Worm (Caenorhabditis elegans) whole organism, L2 larva: ENCODE results near the gene tbc-13.

ENCODE experiments used
- C34F6.9 ChIP-seq: fragments of 150-350 bp; optimal IDR thresholded peaks from 2 replicates; lab custom pipeline; 2014; ENCODE audit warnings: missing biosample characterization, missing genetic modification characterization
- F13H6.1 ChIP-seq: sonication (generic microtip); optimal IDR thresholded peaks from 2 replicates; lab custom pipeline; 2016; ENCODE audit warnings: missing genetic modification characterization, missing compliant biosample characterization
- R02D3.7 ChIP-seq: fragments of 150-350 bp; optimal IDR thresholded peaks from 2 replicates; lab custom pipeline; 2014; ENCODE audit warnings: missing biosample characterization, missing genetic modification characterization
- Y55F3AM.14 ChIP-seq: fragments of 200-800 bp; sonication (Bioruptor generic); optimal IDR thresholded peaks from 2 replicates; lab custom pipeline; 2018; ENCODE audit warnings: mild to moderate bottlenecking, missing genetic modification characterization, missing compliant biosample characterization
- ZK546.5 ChIP-seq: sonication (generic microtip); optimal IDR thresholded peaks from 2 replicates; lab custom pipeline; 2017; ENCODE audit warnings: missing biosample characterization, missing genetic modification characterization
- aly-2 ChIP-seq: fragments of 150-350 bp; optimal IDR thresholded peaks from 2 replicates; lab custom pipeline; 2014; ENCODE audit warnings: missing biosample characterization, missing genetic modification characterization
- ama-1 ChIP-seq: fragments of 150-350 bp; optimal IDR thresholded peaks from 2 replicates; lab custom pipeline; 2018; ENCODE audit warnings: inconsistent platforms
- blmp-1 ChIP-seq: sonication (generic microtip); optimal IDR thresholded peaks from 2 replicates; lab custom pipeline; 2017; ENCODE audit warnings: missing genetic modification characterization, mild to moderate bottlenecking, missing compliant biosample characterization, antibody characterized with exemption, moderate library complexity; ENCODE audit not compliant: insufficient read depth
- ceh-16 ChIP-seq: fragments of 150-350 bp; optimal IDR thresholded peaks from 2 replicates; lab custom pipeline; 2014; ENCODE audit warnings: missing biosample characterization, missing genetic modification characterization
- ceh-82 ChIP-seq: fragments of 150-350 bp; optimal IDR thresholded peaks from 2 replicates; lab custom pipeline; 2014; ENCODE audit warnings: missing biosample characterization, missing genetic modification characterization
- crh-2 ChIP-seq: sonication (generic microtip); optimal IDR thresholded peaks from 2 replicates; lab custom pipeline; 2017; ENCODE audit warnings: missing biosample characterization, missing genetic modification characterization
- egl-27 ChIP-seq: sonication (generic microtip); optimal IDR thresholded peaks from 3 replicates; lab custom pipeline; 2017; ENCODE audit warnings: missing biosample characterization, missing genetic modification reagents, missing genetic modification characterization
- elt-1 ChIP-seq: fragments of 150-350 bp; optimal IDR thresholded peaks from 2 replicates; lab custom pipeline; 2014; ENCODE audit warnings: missing biosample characterization, missing genetic modification characterization
- elt-3 ChIP-seq: sonication (generic microtip); optimal IDR thresholded peaks from 2 replicates; lab custom pipeline; 2017; ENCODE audit warnings: missing biosample characterization, missing genetic modification characterization
- fos-1 ChIP-seq: fragments of 150-350 bp; optimal IDR thresholded peaks from 2 replicates; lab custom pipeline; 2014; ENCODE audit warnings: missing biosample characterization, missing genetic modification characterization
- gmeb-1 ChIP-seq: fragments of 150-350 bp; optimal IDR thresholded peaks from 2 replicates; lab custom pipeline; 2014; ENCODE audit warnings: missing biosample characterization, missing genetic modification characterization
- lin-13 ChIP-seq: fragments of 150-350 bp; optimal IDR thresholded peaks from 2 replicates; lab custom pipeline; 2014; ENCODE audit warnings: missing biosample characterization, missing genetic modification reagents, missing genetic modification characterization
- lsy-2 ChIP-seq, 2 experiments: fragments of 150-350 bp in 1 of 2; sonication (generic microtip) in 1 of 2; optimal IDR thresholded peaks; 2 replicates each; lab custom pipeline; 2014 to 2017; ENCODE audit warnings: missing biosample characterization in 2 of 2, missing genetic modification characterization in 2 of 2
- mdl-1 ChIP-seq, 2 experiments: fragments of 150-350 bp in 1 of 2; sonication (generic microtip) in 1 of 2; optimal IDR thresholded peaks; 2 replicates each; lab custom pipeline; 2017; ENCODE audit warnings: missing biosample characterization in 2 of 2, missing genetic modification characterization in 2 of 2
- nhr-10 ChIP-seq: sonication (generic microtip); optimal IDR thresholded peaks from 2 replicates; lab custom pipeline; 2017; ENCODE audit warnings: missing biosample characterization, missing genetic modification characterization
- nhr-11 ChIP-seq: fragments of 150-350 bp; optimal IDR thresholded peaks from 2 replicates; lab custom pipeline; 2014; ENCODE audit warnings: missing biosample characterization, missing genetic modification characterization
- nhr-12 ChIP-seq: fragments of 150-350 bp; optimal IDR thresholded peaks from 2 replicates; lab custom pipeline; 2014; ENCODE audit warnings: missing biosample characterization, missing genetic modification characterization
- nhr-129 ChIP-seq: fragments of 150-350 bp; optimal IDR thresholded peaks from 2 replicates; lab custom pipeline; 2014; ENCODE audit warnings: missing biosample characterization, missing genetic modification characterization
- nhr-21 ChIP-seq: fragments of 150-350 bp; optimal IDR thresholded peaks from 2 replicates; lab custom pipeline; 2014; ENCODE audit warnings: missing biosample characterization, missing genetic modification characterization
- nhr-23 ChIP-seq: fragments of 150-350 bp; optimal IDR thresholded peaks from 2 replicates; lab custom pipeline; 2014; ENCODE audit warnings: missing biosample characterization, missing genetic modification reagents, missing genetic modification characterization
- nhr-237 ChIP-seq: fragments of 150-350 bp; optimal IDR thresholded peaks from 2 replicates; lab custom pipeline; 2014; ENCODE audit warnings: missing biosample characterization, missing genetic modification characterization
- nhr-25 ChIP-seq: fragments of 150-350 bp; sonication (generic microtip); optimal IDR thresholded peaks from 3 replicates; lab custom pipeline; 2014; ENCODE audit warnings: missing biosample characterization, missing genetic modification characterization
- nhr-6 ChIP-seq: fragments of 150-350 bp; optimal IDR thresholded peaks from 2 replicates; lab custom pipeline; 2014; ENCODE audit warnings: missing biosample characterization, missing genetic modification characterization
- peb-1 ChIP-seq: fragments of 150-350 bp; optimal IDR thresholded peaks from 2 replicates; lab custom pipeline; 2014; ENCODE audit warnings: missing biosample characterization, missing genetic modification characterization
- sem-4 ChIP-seq: fragments of 150-350 bp; optimal IDR thresholded peaks from 2 replicates; lab custom pipeline; 2014; ENCODE audit warnings: missing biosample characterization, missing genetic modification reagents, missing genetic modification characterization
- sma-3 ChIP-seq: sonication (generic microtip); optimal IDR thresholded peaks from 2 replicates; lab custom pipeline; 2016; ENCODE audit warnings: missing genetic modification reagents, missing genetic modification characterization, missing compliant biosample characterization
- sma-9 ChIP-seq, 2 experiments: fragments of 150-350 bp in 1 of 2; sonication (generic microtip) in 1 of 2; optimal IDR thresholded peaks; 2 replicates each; lab custom pipeline; 2014 to 2016; ENCODE audit warnings: missing genetic modification characterization in 2 of 2, mild to moderate bottlenecking in 1 of 2, missing biosample characterization in 1 of 2, missing compliant biosample characterization in 1 of 2, missing genetic modification reagents in 1 of 2, moderate library complexity in 1 of 2
- snpc-4 ChIP-seq: fragments of 150-350 bp; optimal IDR thresholded peaks from 2 replicates; lab custom pipeline; 2014; ENCODE audit warnings: missing biosample characterization, missing genetic modification characterization
- unc-55 ChIP-seq: fragments of 150-350 bp; sonication (generic microtip); optimal IDR thresholded peaks from 3 replicates; lab custom pipeline; 2014; ENCODE audit warnings: missing biosample characterization, missing genetic modification reagents, missing genetic modification characterization
- unc-62 ChIP-seq: fragments of 150-350 bp; optimal IDR thresholded peaks from 2 replicates; lab custom pipeline; 2014; ENCODE audit warnings: missing biosample characterization, missing genetic modification reagents, missing genetic modification characterization
- zag-1 ChIP-seq: fragments of 150-350 bp; optimal IDR thresholded peaks from 2 replicates; lab custom pipeline; 2014; ENCODE audit warnings: missing biosample characterization, missing genetic modification characterization
- ztf-11 ChIP-seq: sonication (generic microtip); optimal IDR thresholded peaks from 2 replicates; lab custom pipeline; 2017; ENCODE audit warnings: missing biosample characterization, missing genetic modification characterization
- ztf-4 ChIP-seq: fragments of 150-350 bp; optimal IDR thresholded peaks from 2 replicates; lab custom pipeline; 2014; ENCODE audit warnings: missing biosample characterization, missing genetic modification characterization

tbc-13 gene

ce11 chrX:12480447-12480998 is 4.3 kb upstream of the tbc-13 start, which contains the start of gene atf-6 (continued):
- no peak for TF ChIP-seq nhr-23 (tag; lab: Kevin White, UChicago)
- TF ChIP-seq ama-1: no peak
- TF ChIP-seq blmp-1 (tag; lab: Kevin White, UChicago): peak; percentile 41
- TF ChIP-seq C34F6.9: peak; percentile 83
- TF ChIP-seq nhr-10 (tag; lab: Kevin White, UChicago): no peak
- TF ChIP-seq F13H6.1 (tag; lab: Kevin White, UChicago): peak; percentile 95
- no peak for TF ChIP-seq ZK546.5 (tag; lab: Kevin White, UChicago)
- peak; percentile 37 for TF ChIP-seq snpc-4

ce11 chrX:12484078-12484477 is 771 bp upstream of the tbc-13 start:
- TF ChIP-seq sem-4 (tag; lab: Kevin White, UChicago) (no peak), elt-3 (no peak), sma-3 (GFP tag; lab: Kevin White, UChicago) (no peak), nhr-25 (tag; lab: Kevin White, UChicago) (no peak), nhr-237 (tag; lab: Kevin White, UChicago) (no peak), R02D3.7 (tag; lab: Kevin White, UChicago) (no peak), ztf-4 (tag; lab: Kevin White, UChicago) (no peak), mdl-1 (tag; optimal IDR thresholded peaks at IDR 0.05; lab: Kevin White, UChicago) (no peak), egl-27 (tag; lab: Kevin White, UChicago) (no peak), crh-2 (tag; lab: Kevin White, UChicago) (no peak), unc-55 (GFP tag; lab: Kevin White, UChicago) (no peak), aly-2 (no peak), sma-9 (GFP tag; optimal IDR thresholded peaks at IDR 0.05; lab: Kevin White, UChicago) (no peak), sma-9 (tag; optimal IDR thresholded peaks at IDR 0.05; lab: Kevin White, UChicago) (no peak)

- TF ChIP-seq nhr-21 (tag; lab: Kevin White, UChicago) (no peak), ztf-11 (no peak)
Measured at ce11 chrX:12491138-12491537, 6.3 kb downstream of the tbc-13 start.

- TF ChIP-seq F13H6.1 (tag; lab: Kevin White, UChicago) (no peak), elt-3 (no peak), nhr-11 (tag; lab: Kevin White, UChicago) (no peak), unc-55 (GFP tag; lab: Kevin White, UChicago) (no peak), C34F6.9 (no peak), nhr-12 (no peak), lin-13 (no peak), nhr-237 (tag; lab: Kevin White, UChicago) (no peak), R02D3.7 (tag; lab: Kevin White, UChicago) (no peak), egl-27 (tag; lab: Kevin White, UChicago) (no peak), sma-9 (GFP tag; optimal IDR thresholded peaks at IDR 0.05; lab: Kevin White, UChicago) (no peak), sma-9 (tag; optimal IDR thresholded peaks at IDR 0.05; lab: Kevin White, UChicago) (no peak)
Measured at ce11 chrX:12492467-12492866, 7.6 kb downstream of the tbc-13 start, which contains the start of gene lips-1. Gene lips-1 (plus strand): TSS chrX:12492767.

ce11 chrX:12500777-12501176 is 15.9 kb downstream of the tbc-13 start:
- peak; percentile 94 for TF ChIP-seq crh-2 (tag; lab: Kevin White, UChicago)
- no peak for TF ChIP-seq unc-62
- no peak for TF ChIP-seq zag-1
- TF ChIP-seq sma-3 (GFP tag; lab: Kevin White, UChicago): peak; percentile 97
- peak; percentile 79 for TF ChIP-seq blmp-1 (tag; lab: Kevin White, UChicago)
- TF ChIP-seq ceh-82: no peak
- TF ChIP-seq lsy-2 (tag; optimal IDR thresholded peaks at IDR 0.05; lab: Kevin White, UChicago): peak in 1 of 2 experiments; percentile 78
- TF ChIP-seq ceh-16: peak; percentile 90
- TF ChIP-seq R02D3.7 (tag; lab: Kevin White, UChicago): no peak
- TF ChIP-seq nhr-6 (tag; lab: Kevin White, UChicago): peak; percentile 40
- TF ChIP-seq Y55F3AM.14 (GFP tag; lab: Kevin White, UChicago): peak; percentile 57
- no peak for TF ChIP-seq peb-1 (tag; lab: Kevin White, UChicago)
- peak; percentile 98 for TF ChIP-seq nhr-21 (tag; lab: Kevin White, UChicago)
- TF ChIP-seq ztf-4 (tag; lab: Kevin White, UChicago): peak; percentile 19
- TF ChIP-seq elt-1 (tag; lab: Kevin White, UChicago): peak; percentile 98
- TF ChIP-seq ZK546.5 (tag; lab: Kevin White, UChicago): no peak
- peak; percentile 29 for TF ChIP-seq sem-4 (tag; lab: Kevin White, UChicago)
- peak; percentile 90 for TF ChIP-seq egl-27 (tag; lab: Kevin White, UChicago)
- peak; percentile 88 for TF ChIP-seq nhr-129 (tag; lab: Kevin White, UChicago)
- peak; percentile 78 for TF ChIP-seq gmeb-1 (tag; lab: Kevin White, UChicago)
- peak; percentile 79 for TF ChIP-seq F13H6.1 (tag; lab: Kevin White, UChicago)
- peak; percentile 98 for TF ChIP-seq sma-9 (GFP tag; optimal IDR thresholded peaks at IDR 0.05; lab: Kevin White, UChicago)
- TF ChIP-seq sma-9 (tag; optimal IDR thresholded peaks at IDR 0.05; lab: Kevin White, UChicago): no peak
- TF ChIP-seq fos-1 (tag; lab: Kevin White, UChicago): peak; percentile 85
- peak; percentile 93 for TF ChIP-seq nhr-25 (tag; lab: Kevin White, UChicago)
- peak; percentile 39 for TF ChIP-seq C34F6.9
- TF ChIP-seq mdl-1 (tag; optimal IDR thresholded peaks at IDR 0.05; lab: Kevin White, UChicago): peak; percentile 10 to 83
- TF ChIP-seq snpc-4: no peak
- peak; percentile 47 for TF ChIP-seq lin-13
